Worm (Caenorhabditis elegans): ENCODE measurements around the gene T10C6.7.

- TF ChIP-seq unc-62 (GFP tag; optimal IDR thresholded peaks at IDR 0.05) (no peak), aly-2 (tag; optimal IDR thresholded peaks at IDR 0.05) (no peak), nhr-129 (tag; optimal IDR thresholded peaks at IDR 0.05) (peak; percentile 12), nhr-77 (tag; optimal IDR thresholded peaks at IDR 0.05) (no peak), unc-55 (GFP tag; optimal IDR thresholded peaks at IDR 0.05) (peak; percentile 41), skn-1 (tag; optimal IDR thresholded peaks at IDR 0.05) (no peak), zag-1 (tag; optimal IDR thresholded peaks at IDR 0.05) (no peak), nhr-6 (tag; optimal IDR thresholded peaks at IDR 0.05) (no peak)
Observed at ce11 chrV:16022600-16022999, 8.9 kb downstream of the T10C6.7 start.
